Worm (Caenorhabditis elegans) whole organism, L4/young adult: ENCODE data around the gene mrps-23.

ENCODE experiments used
- dao-5 ChIP-seq: sonication (generic microtip); optimal IDR thresholded peaks from 2 replicates; lab custom pipeline; 2016; ENCODE audit warnings: missing genotype, missing genetic modification characterization, moderate library complexity, missing compliant biosample characterization
- him-1 ChIP-seq: sonication (generic microtip); optimal IDR thresholded peaks from 2 replicates; lab custom pipeline; 2016; ENCODE audit warnings: missing genotype, missing genetic modification reagents, missing genetic modification characterization, missing compliant biosample characterization

- TF ChIP-seq him-1 (tag; lab: Kevin White, UChicago) (no peak), dao-5 (tag; lab: Kevin White, UChicago) (no peak)
Measured at ce11 chrIII:9568451-9568850, 45.0 kb upstream of the mrps-23 start, which contains the start of gene C48B4.13.
